Worm (Caenorhabditis elegans): ENCODE results near the gene T01D1.3.

T01D1.3 gene

ce11 chrII:216598-216997, 40.8 kb upstream of the T01D1.3 start, which contains the start of gene F48A11.4 (continued):
- TF ChIP-seq lin-35 (GFP tag; optimal IDR thresholded peaks at IDR 0.05) (peak; percentile 60 to 98 (median 86)), Y53F4B.3 (GFP tag; IDR thresholded peaks at IDR 0.05) (no peak), B0261.1 (tag; optimal IDR thresholded peaks at IDR 0.05) (no peak), efl-1 (GFP tag; optimal IDR thresholded peaks at IDR 0.05) (peak; percentile 93), B0019.2 (GFP tag; conservative IDR thresholded peaks at IDR 0.05) (0 out of 2 replicates have a peak, but pooled peaks have one; percentile 4), xnd-1 (tag; optimal IDR thresholded peaks at IDR 0.05) (peak; percentile 47), egrh-3 (GFP tag; IDR thresholded peaks at IDR 0.05) (no peak), snpc-4 (GFP tag; optimal IDR thresholded peaks at IDR 0.05) (no peak), snpc-4 (tag; optimal IDR thresholded peaks at IDR 0.05) (peak in 2 of 4 experiments; percentile 40 to 67), chd-7 (tag; optimal IDR thresholded peaks at IDR 0.05) (peak; percentile 45), unc-130 (GFP tag; optimal IDR thresholded peaks at IDR 0.05) (peak; percentile 31), ceh-40 (GFP tag; IDR thresholded peaks at IDR 0.05) (peak; percentile 84; the same call in 1 of the 2 replicates), let-526 (GFP tag; IDR thresholded peaks at IDR 0.05) (no peak), dpl-1 (GFP tag; optimal IDR thresholded peaks at IDR 0.05) (peak; percentile 93), pbrm-1 (GFP tag; IDR thresholded peaks at IDR 0.05) (peak; percentile 90), ccch-3 (GFP tag; optimal IDR thresholded peaks at IDR 0.05) (no peak), attf-3 (GFP tag; conservative IDR thresholded peaks at IDR 0.05) (peak; percentile 71)

ce11 chrII:208097-208496, 32.3 kb upstream of the T01D1.3 start:
- no peak for TF ChIP-seq B0261.1 (tag; optimal IDR thresholded peaks at IDR 0.05)
- no peak for TF ChIP-seq F55B11.4 (tag; optimal IDR thresholded peaks at IDR 0.05; ENCODE audit: borderline replicate concordance, insufficient read depth)
- no peak for TF ChIP-seq fkh-3 (tag; optimal IDR thresholded peaks at IDR 0.05)
- TF ChIP-seq xnd-1 (tag; optimal IDR thresholded peaks at IDR 0.05), result no peak
- no peak for TF ChIP-seq ekl-4 (GFP tag; IDR thresholded peaks at IDR 0.05)
- TF ChIP-seq rec-8 (tag; optimal IDR thresholded peaks at IDR 0.05), result no peak
- no peak for TF ChIP-seq attf-3 (GFP tag; conservative IDR thresholded peaks at IDR 0.05)
- no peak for TF ChIP-seq snpc-1.3 (tag; optimal IDR thresholded peaks at IDR 0.05; ENCODE audit: insufficient read depth)
- TF ChIP-seq dpff-1 (tag; optimal IDR thresholded peaks at IDR 0.05), result no peak
- no peak for TF ChIP-seq nfya-1 (tag; optimal IDR thresholded peaks at IDR 0.05; ENCODE audit: borderline replicate concordance, insufficient read depth)
- TF ChIP-seq attf-6 (GFP tag; IDR thresholded peaks at IDR 0.05), result no peak
- TF ChIP-seq ztf-18 (tag; optimal IDR thresholded peaks at IDR 0.05), result no peak
- TF ChIP-seq lin-40 (tag; optimal IDR thresholded peaks at IDR 0.05), result no peak
- no peak for TF ChIP-seq rpc-1 (optimal IDR thresholded peaks at IDR 0.05)
- TF ChIP-seq rpc-1 (tag; optimal IDR thresholded peaks at IDR 0.05), result no peak
- TF ChIP-seq hsf-1 (GFP tag; IDR thresholded peaks at IDR 0.05), result no peak
- TF ChIP-seq rcor-1 (GFP tag; IDR thresholded peaks at IDR 0.05), result no peak
- no peak for TF ChIP-seq egl-18 (GFP tag; IDR thresholded peaks at IDR 0.05)
- no peak for TF ChIP-seq ama-1 (optimal IDR thresholded peaks at IDR 0.05)
- no peak for TF ChIP-seq ama-1 (GFP tag; optimal IDR thresholded peaks at IDR 0.05)
- no peak for TF ChIP-seq D2030.7 (GFP tag; IDR thresholded peaks at IDR 0.05)

DNA sequence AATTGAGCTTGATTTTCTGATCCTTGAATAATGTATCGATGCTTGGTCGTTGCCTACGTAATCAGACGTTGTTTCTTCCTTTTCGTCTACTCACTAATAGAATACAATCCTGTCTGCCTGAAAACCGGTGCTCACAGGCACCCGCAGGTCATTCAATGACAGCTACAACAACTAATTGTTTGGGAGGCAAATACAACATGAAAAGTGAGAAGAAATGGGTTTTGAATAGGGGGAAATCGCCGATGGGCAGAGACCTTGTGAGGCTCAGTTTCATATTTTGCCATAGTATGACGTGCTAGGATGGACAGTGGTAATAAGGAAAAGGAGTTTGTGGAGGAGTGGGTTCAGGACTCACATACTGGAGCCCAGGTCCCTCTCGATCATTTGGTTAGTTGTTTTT, 20.9 kb upstream of the T01D1.3 start, which contains the start of gene chs-2:
chs-2 (plus strand) TSS at position 301 of the 400 bp plus-strand sequence.
- no peak for TF ChIP-seq Y53G8AR.9 (GFP tag; conservative IDR thresholded peaks at IDR 0.05)

DNA sequence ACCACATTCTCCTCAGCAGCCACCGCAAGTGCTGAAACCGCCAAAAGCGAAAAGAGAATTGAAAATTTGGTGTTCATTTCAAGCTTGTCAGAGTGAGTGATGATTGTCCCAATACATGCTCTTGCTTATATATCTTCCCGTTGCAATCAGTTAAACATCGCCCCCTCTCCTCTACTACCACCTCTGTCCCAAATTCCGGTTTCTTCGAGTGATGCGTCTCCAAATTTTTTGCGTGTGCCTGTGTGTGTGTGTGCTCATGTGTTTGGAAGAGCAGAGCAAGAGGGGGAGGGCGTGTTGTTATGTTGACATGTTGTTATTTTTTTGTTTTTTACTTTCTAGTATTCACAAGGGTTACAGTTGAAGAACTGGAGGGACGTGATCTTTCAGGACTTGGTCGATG, 18.7 kb upstream of the T01D1.3 start, which contains the start of gene abu-11:
abu-11 (minus strand) TSS at position 101 of the 400 bp plus-strand sequence.
- no peak for TF ChIP-seq dpl-1 (GFP tag; optimal IDR thresholded peaks at IDR 0.05)
- TF ChIP-seq lin-40 (tag; optimal IDR thresholded peaks at IDR 0.05), result no peak
- no peak for TF ChIP-seq Y53G8AR.9 (GFP tag; conservative IDR thresholded peaks at IDR 0.05)
- no peak for TF ChIP-seq lin-54 (GFP tag; optimal IDR thresholded peaks at IDR 0.05)
- TF ChIP-seq akir-1 (GFP tag; optimal IDR thresholded peaks at IDR 0.05), result no peak
- no peak for TF ChIP-seq B0035.1 (tag; optimal IDR thresholded peaks at IDR 0.05)
- TF ChIP-seq hsf-1 (GFP tag; IDR thresholded peaks at IDR 0.05), result no peak

Data from whole organism, young adult.